Fruit fly (Drosophila melanogaster): ENCODE results near the gene CG1288.

The CG1288 gene

DNA sequence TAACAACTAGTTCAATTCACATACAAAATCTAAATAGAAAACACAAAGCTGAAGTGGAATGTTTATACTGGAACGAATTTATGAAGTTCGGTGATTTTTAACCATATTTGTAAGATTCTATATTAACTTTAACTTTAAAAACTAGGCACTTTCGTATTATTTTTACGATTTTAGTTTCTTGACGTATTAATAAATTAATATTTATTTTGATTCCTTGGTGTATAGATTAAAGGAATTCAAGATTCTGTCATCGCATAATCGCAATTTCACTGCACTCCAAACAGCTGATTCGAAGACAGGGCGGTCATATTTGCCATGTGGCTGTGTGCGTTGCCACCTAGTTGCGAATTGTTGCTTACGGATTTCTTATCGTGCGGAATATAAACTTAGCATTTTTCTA is 41.2 kb upstream of the CG1288 start, which contains the start of the genes CG1227 and Dtwd2 (continued):
- 0 out of 2 replicates have a peak, but pooled peaks have one; percentile 27 for TF ChIP-seq bbx (GFP tag; IDR thresholded peaks at IDR 0.05; ENCODE audit: partially characterized antibody)
- peak; percentile 41 for TF ChIP-seq Jarid2 (GFP tag; optimal IDR thresholded peaks at IDR 0.05)
- TF ChIP-seq CG17186 (GFP tag; optimal IDR thresholded peaks at IDR 0.05): peak; percentile 16
- peak; percentile 90 for TF ChIP-seq CG9727 (GFP tag; optimal IDR thresholded peaks at IDR 0.05)
- TF ChIP-seq hb (GFP tag; IDR thresholded peaks at IDR 0.05; ENCODE audit: partially characterized antibody): no peak

DNA sequence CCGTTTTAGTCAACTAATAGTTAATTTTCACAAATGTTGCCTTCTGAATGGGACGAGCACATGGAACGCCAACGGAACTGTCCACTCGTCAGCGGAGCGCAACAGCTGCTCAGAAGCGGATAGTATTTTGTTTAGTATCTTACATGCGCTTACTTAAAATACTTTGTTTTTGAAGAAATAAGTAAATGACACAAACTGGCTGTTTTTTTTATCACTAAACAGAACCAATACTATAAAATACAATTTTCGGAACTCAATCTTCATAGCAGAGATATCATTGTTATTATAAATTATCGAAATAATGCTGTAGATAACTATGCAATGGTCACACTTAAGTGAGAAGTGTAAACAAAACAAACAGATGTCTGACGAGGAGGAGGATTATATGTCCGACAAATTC is 38.7 kb upstream of the CG1288 start, which contains the start of the genes Noc3 and CG10053:
TSS of gene Noc3 (minus strand) at position 81 of the 400 bp plus-strand sequence.
TSS of gene CG10053 (plus strand) at position 202 of the 400 bp plus-strand sequence.
- TF ChIP-seq BEAF-32 (GFP tag; optimal IDR thresholded peaks at IDR 0.05) (peak; percentile 37), CG3407 (GFP tag; optimal IDR thresholded peaks at IDR 0.05) (no peak), Hey (tag; optimal IDR thresholded peaks at IDR 0.05) (no peak), CG7786 (GFP tag; optimal IDR thresholded peaks at IDR 0.05) (no peak), CG17186 (GFP tag; optimal IDR thresholded peaks at IDR 0.05) (peak; percentile 65), PHDP (tag; optimal IDR thresholded peaks at IDR 0.05) (no peak), Dp (GFP tag; optimal IDR thresholded peaks at IDR 0.05) (peak; percentile 10), gcm2 (GFP tag; optimal IDR thresholded peaks at IDR 0.05) (no peak), CG30020 (tag; optimal IDR thresholded peaks at IDR 0.05) (peak; percentile 65), Ets97D (GFP tag; optimal IDR thresholded peaks at IDR 0.05) (peak; percentile 54), row (GFP tag; IDR thresholded peaks at IDR 0.05) (peak; percentile 35; the same call in 1 of the 3 replicates), CG4328 (GFP tag; optimal IDR thresholded peaks at IDR 0.05) (no peak), CG9817 (tag; optimal IDR thresholded peaks at IDR 0.05) (no peak), CG10462 (GFP tag; optimal IDR thresholded peaks at IDR 0.05) (no peak), MBD-R2 (GFP tag; IDR thresholded peaks at IDR 0.05) (peak; percentile 68), sens (GFP tag) (peak; percentile 48), nmo (GFP tag; optimal IDR thresholded peaks at IDR 0.05) (peak; percentile 37), CG4617 (GFP tag; optimal IDR thresholded peaks at IDR 0.05; ENCODE audit: borderline replicate concordance) (peak; percentile 81), CG4730 (GFP tag; IDR thresholded peaks at IDR 0.05) (no peak), CG2202 (tag; optimal IDR thresholded peaks at IDR 0.05) (no peak), Bdp1 (GFP tag; optimal IDR thresholded peaks at IDR 0.05) (no peak), pum (GFP tag; optimal IDR thresholded peaks at IDR 0.05) (no peak), CG2712 (tag; optimal IDR thresholded peaks at IDR 0.05) (no peak), dm (GFP tag; optimal IDR thresholded peaks at IDR 0.05) (peak; percentile 96), hkb (optimal IDR thresholded peaks at IDR 0.05) (no peak), hkb (GFP tag; IDR thresholded peaks at IDR 0.05) (no peak), aop (GFP tag; IDR thresholded peaks at IDR 0.05) (no peak), TFAM (GFP tag; optimal IDR thresholded peaks at IDR 0.05) (no peak), kay (GFP tag; optimal IDR thresholded peaks at IDR 0.05) (no peak), trem (tag; optimal IDR thresholded peaks at IDR 0.05) (peak; percentile 99), bab2 (GFP tag; optimal IDR thresholded peaks at IDR 0.05) (no peak), crp (GFP tag; optimal IDR thresholded peaks at IDR 0.05) (peak; percentile 81 to 93), CG13287 (GFP tag; IDR thresholded peaks at IDR 0.05; ENCODE audit: partially characterized antibody) (peak; percentile 54; the same call in 1 of the 2 replicates), CG8765 (GFP tag; IDR thresholded peaks at IDR 0.05) (no peak), MESR4 (GFP tag; optimal IDR thresholded peaks at IDR 0.05) (peak; percentile 47), Dref (GFP tag; IDR thresholded peaks at IDR 0.05) (0 out of 2 replicates have a peak, but pooled peaks have one; percentile 23), cato (GFP tag; optimal IDR thresholded peaks at IDR 0.05; ENCODE audit: borderline replicate concordance) (no peak), CG12219 (GFP tag; optimal IDR thresholded peaks at IDR 0.05) (no peak), gfzf (GFP tag; optimal IDR thresholded peaks at IDR 0.05) (peak; percentile 74), nerfin-1 (tag; optimal IDR thresholded peaks at IDR 0.05) (no peak), YL-1 (GFP tag; optimal IDR thresholded peaks at IDR 0.05) (peak; percentile 79), Kr (GFP tag; optimal IDR thresholded peaks at IDR 0.05) (no peak), Blimp-1 (GFP tag; optimal IDR thresholded peaks at IDR 0.05) (no peak), CG2116 (GFP tag; optimal IDR thresholded peaks at IDR 0.05) (peak; percentile 45), phol (tag; optimal IDR thresholded peaks at IDR 0.05) (peak; percentile 6)

Data from whole organism, embryonic.